Worm (Caenorhabditis elegans): ENCODE results near the gene lgc-12.

The lgc-12 gene

DNA sequence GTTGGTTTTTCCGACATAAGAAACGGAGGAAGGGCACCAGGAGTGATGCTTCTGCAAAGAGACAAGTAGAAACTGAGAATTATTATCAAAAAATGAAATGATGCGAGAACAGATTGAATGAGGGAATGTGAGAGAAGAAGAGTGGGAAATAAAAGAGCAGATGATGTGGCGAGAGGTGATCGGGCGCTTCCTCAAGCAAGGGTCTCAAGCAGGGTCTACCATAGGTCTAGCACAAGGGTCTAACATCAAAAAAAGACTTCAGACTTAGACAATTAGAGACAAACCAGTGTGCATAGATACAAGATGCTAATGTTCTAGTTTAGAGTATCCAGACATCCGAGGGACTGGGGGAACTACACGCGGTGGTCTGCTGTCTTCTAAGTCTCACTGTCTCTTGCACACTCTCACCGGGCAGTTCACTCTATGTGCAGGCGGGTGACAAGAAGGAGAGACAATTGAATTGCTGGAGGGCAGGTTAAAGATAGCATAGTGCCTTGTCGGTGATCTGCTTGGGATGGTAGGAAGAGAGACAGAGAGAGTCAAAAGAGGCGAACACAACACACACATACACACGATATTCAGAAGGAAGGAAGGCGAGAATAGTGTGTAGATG lies 8.2 kb downstream of the lgc-12 start, which contains the start of gene R13A5.7 (continued):
- no peak for TF ChIP-seq rec-8 (tag; optimal IDR thresholded peaks at IDR 0.05)
- 0 out of 2 replicates have a peak, but pooled peaks have one; percentile 17 for TF ChIP-seq K11D2.4 (GFP tag; IDR thresholded peaks at IDR 0.05)
- TF ChIP-seq gei-17 (GFP tag; optimal IDR thresholded peaks at IDR 0.05): peak; percentile 21
- no peak for TF ChIP-seq lag-1 (GFP tag; IDR thresholded peaks at IDR 0.05)
- TF ChIP-seq C17E4.6 (GFP tag; IDR thresholded peaks at IDR 0.05): no peak
- TF ChIP-seq nfyb-1 (GFP tag; IDR thresholded peaks at IDR 0.05): peak; percentile 84
- TF ChIP-seq F57A8.1 (GFP tag; optimal IDR thresholded peaks at IDR 0.05): no peak
- no peak for TF ChIP-seq egl-18 (GFP tag; IDR thresholded peaks at IDR 0.05)
- no peak for TF ChIP-seq cebp-1 (GFP tag; IDR thresholded peaks at IDR 0.05)
- TF ChIP-seq cebp-1 (tag; optimal IDR thresholded peaks at IDR 0.05): peak; percentile 81
- no peak for TF ChIP-seq sea-2 (GFP tag; IDR thresholded peaks at IDR 0.05)
- TF ChIP-seq nhr-80 (tag; optimal IDR thresholded peaks at IDR 0.05): peak; percentile 97
- TF ChIP-seq cebp-2 (GFP tag; IDR thresholded peaks at IDR 0.05): no peak
- no peak for TF ChIP-seq B0261.1 (tag; optimal IDR thresholded peaks at IDR 0.05)
- peak; percentile 10 for TF ChIP-seq unc-62 (GFP tag; optimal IDR thresholded peaks at IDR 0.05)
- TF ChIP-seq athp-1 (tag; optimal IDR thresholded peaks at IDR 0.05): peak; percentile 12
- TF ChIP-seq nfya-2 (GFP tag; IDR thresholded peaks at IDR 0.05): no peak
- TF ChIP-seq bed-1 (GFP tag; IDR thresholded peaks at IDR 0.05): no peak
- no peak for TF ChIP-seq Y53G8AR.9 (GFP tag; conservative IDR thresholded peaks at IDR 0.05)
- TF ChIP-seq C06A6.2 (GFP tag; conservative IDR thresholded peaks at IDR 0.05): no peak
- TF ChIP-seq F57C9.4 (tag; optimal IDR thresholded peaks at IDR 0.05): no peak
- TF ChIP-seq T07F8.4 (tag; optimal IDR thresholded peaks at IDR 0.05): no peak
- peak; percentile 85 for TF ChIP-seq hmg-1.2 (GFP tag; IDR thresholded peaks at IDR 0.05)
- TF ChIP-seq rcor-1 (GFP tag; IDR thresholded peaks at IDR 0.05): 0 out of 2 replicates have a peak, but pooled peaks have one; percentile 27
- peak; percentile 28 for TF ChIP-seq tlf-1 (GFP tag; optimal IDR thresholded peaks at IDR 0.05)
- TF ChIP-seq F10E7.11 (tag; optimal IDR thresholded peaks at IDR 0.05): no peak
- TF ChIP-seq ztf-28 (GFP tag; IDR thresholded peaks at IDR 0.05): no peak
- TF ChIP-seq Y56A3A.18 (GFP tag; IDR thresholded peaks at IDR 0.05): no peak
- 0 out of 2 replicates have a peak, but pooled peaks have one; percentile 3 for TF ChIP-seq hmg-20 (GFP tag; IDR thresholded peaks at IDR 0.05)
- TF ChIP-seq xnd-1 (tag; optimal IDR thresholded peaks at IDR 0.05): no peak
- TF ChIP-seq nhr-27 (tag; optimal IDR thresholded peaks at IDR 0.05): no peak
- no peak for TF ChIP-seq madf-8 (GFP tag; conservative IDR thresholded peaks at IDR 0.05)
- TF ChIP-seq ceh-100 (GFP tag; IDR thresholded peaks at IDR 0.05): no peak
- peak; percentile 69 for TF ChIP-seq lin-54 (GFP tag; optimal IDR thresholded peaks at IDR 0.05)
- TF ChIP-seq F23B12.7 (tag; optimal IDR thresholded peaks at IDR 0.05; ENCODE audit: insufficient read depth): no peak
- no peak for TF ChIP-seq zim-3 (tag; optimal IDR thresholded peaks at IDR 0.05)
- TF ChIP-seq zfh-2 (GFP tag; conservative IDR thresholded peaks at IDR 0.05): no peak; the same call in none of the 2 replicates
- no peak for TF ChIP-seq ceh-58 (GFP tag; IDR thresholded peaks at IDR 0.05)
- no peak for TF ChIP-seq tbx-9 (tag; optimal IDR thresholded peaks at IDR 0.05; ENCODE audit: borderline replicate concordance)
- no peak for TF ChIP-seq B0019.2 (GFP tag; conservative IDR thresholded peaks at IDR 0.05)
- no peak for TF ChIP-seq snpc-4 (GFP tag; optimal IDR thresholded peaks at IDR 0.05)
- peak in 3 of 4 experiments; percentile 6 to 68 (median 59) for TF ChIP-seq snpc-4 (tag; optimal IDR thresholded peaks at IDR 0.05)
- TF ChIP-seq lir-1 (GFP tag; conservative IDR thresholded peaks at IDR 0.05): no peak
- TF ChIP-seq somi-1 (GFP tag; optimal IDR thresholded peaks at IDR 0.05): peak; percentile 25
- peak; percentile 85 for TF ChIP-seq attf-5 (GFP tag; optimal IDR thresholded peaks at IDR 0.05)
- peak; percentile 36 for TF ChIP-seq nhr-90 (tag; optimal IDR thresholded peaks at IDR 0.05)
- no peak for TF ChIP-seq bed-2 (GFP tag; IDR thresholded peaks at IDR 0.05)
- no peak for TF ChIP-seq lsl-1 (GFP tag; optimal IDR thresholded peaks at IDR 0.05)
